Fruit fly (Drosophila melanogaster): ENCODE data around the gene CG10375.

The CG10375 gene

dm6 chr3R:23729632-23730471 is 37.7 kb upstream of the CG10375 start (continued):
- TF ChIP-seq ken (GFP tag; IDR thresholded peaks at IDR 0.05) (0 out of 3 replicates have a peak, but pooled peaks have one; percentile 40), klu (GFP tag; IDR thresholded peaks at IDR 0.05) (peak; percentile 30; the same call in 1 of the 2 replicates), Blimp-1 (GFP tag; optimal IDR thresholded peaks at IDR 0.05) (no peak), CG2129 (GFP tag; IDR thresholded peaks at IDR 0.05; ENCODE audit: partially characterized antibody) (no peak), CG14050 (GFP tag; IDR thresholded peaks at IDR 0.05) (no peak), Atf6 (GFP tag; IDR thresholded peaks at IDR 0.05) (peak; percentile 40; the same call in 1 of the 2 replicates), abd-A (tag; optimal IDR thresholded peaks at IDR 0.05) (peak; percentile 24), CG12744 (GFP tag; optimal IDR thresholded peaks at IDR 0.05) (peak; percentile 7), NC2β (GFP tag; optimal IDR thresholded peaks at IDR 0.05) (no peak), vvl (GFP tag; IDR thresholded peaks at IDR 0.05) (peak; percentile 34; the same call in 1 of the 2 replicates), CG2678 (tag; optimal IDR thresholded peaks at IDR 0.05) (peak; percentile 33), ci (GFP tag; IDR thresholded peaks at IDR 0.05) (peak; percentile 63; the same call in 2 of the 3 replicates), CG8944 (GFP tag; optimal IDR thresholded peaks at IDR 0.05) (no peak), sr (GFP tag; IDR thresholded peaks at IDR 0.05) (0 out of 3 replicates have a peak, but pooled peaks have one; percentile 36), CG6175 (GFP tag; IDR thresholded peaks at IDR 0.05) (no peak), Gsc (GFP tag; IDR thresholded peaks at IDR 0.05) (no peak), exex (tag; optimal IDR thresholded peaks at IDR 0.05) (peak; percentile 45), Tbp (GFP tag; optimal IDR thresholded peaks at IDR 0.05) (peak; percentile 99), caup (GFP tag; optimal IDR thresholded peaks at IDR 0.05; ENCODE audit: severe bottlenecking) (no peak), CG7928 (GFP tag; optimal IDR thresholded peaks at IDR 0.05) (no peak), ERR (GFP tag; optimal IDR thresholded peaks at IDR 0.05) (no peak), CG11504 (tag; optimal IDR thresholded peaks at IDR 0.05) (peak; percentile 6), CG12391 (tag; optimal IDR thresholded peaks at IDR 0.05) (no peak), sob (GFP tag; IDR thresholded peaks at IDR 0.05) (peak; percentile 60), pan (optimal IDR thresholded peaks at IDR 0.05) (no peak), pan (GFP tag; optimal IDR thresholded peaks at IDR 0.05 in 1 of 2, IDR thresholded peaks at IDR 0.05 in 1 of 2) (peak in 1 of 2 experiments; percentile 32), zfh2 (GFP tag; optimal IDR thresholded peaks at IDR 0.05) (no peak), pho (GFP tag; optimal IDR thresholded peaks at IDR 0.05) (peak; percentile 17), CG17328 (GFP tag; IDR thresholded peaks at IDR 0.05) (0 out of 2 replicates have a peak, but pooled peaks have one; percentile 28), so (GFP tag; IDR thresholded peaks at IDR 0.05) (peak; percentile 25; the same call in 1 of the 3 replicates), Scr (GFP tag; IDR thresholded peaks at IDR 0.05; ENCODE audit: partially characterized antibody) (peak; percentile 61), crol (GFP tag; IDR thresholded peaks at IDR 0.05) (peak; percentile 36; the same call in 1 of the 2 replicates), CG32532 (GFP tag; IDR thresholded peaks at IDR 0.05) (peak; percentile 33; the same call in 1 of the 2 replicates), CG5180 (GFP tag; optimal IDR thresholded peaks at IDR 0.05) (peak; percentile 42), bbx (GFP tag; IDR thresholded peaks at IDR 0.05; ENCODE audit: partially characterized antibody) (peak; percentile 78), HmgD (GFP tag; optimal IDR thresholded peaks at IDR 0.05) (no peak), CG4360 (GFP tag; IDR thresholded peaks at IDR 0.05) (0 out of 2 replicates have a peak, but pooled peaks have one; percentile 25), CoRest (tag; optimal IDR thresholded peaks at IDR 0.05) (peak; percentile 59), CG11695 (GFP tag; IDR thresholded peaks at IDR 0.05) (peak; percentile 18; the same call in 1 of the 3 replicates), unc-4 (GFP tag; IDR thresholded peaks at IDR 0.05; ENCODE audit: partially characterized antibody) (0 out of 2 replicates have a peak, but pooled peaks have one; percentile 41), Fer1 (GFP tag; optimal IDR thresholded peaks at IDR 0.05) (peak; percentile 26), nerfin-2 (GFP tag; IDR thresholded peaks at IDR 0.05; ENCODE audit: partially characterized antibody) (peak; percentile 66), peb (GFP tag; IDR thresholded peaks at IDR 0.05) (no peak), sug (tag; optimal IDR thresholded peaks at IDR 0.05) (peak; percentile 88), CG13287 (GFP tag; IDR thresholded peaks at IDR 0.05; ENCODE audit: partially characterized antibody) (peak; percentile 50), D19A (tag; optimal IDR thresholded peaks at IDR 0.05) (peak; percentile 19), ssp (GFP tag; IDR thresholded peaks at IDR 0.05) (no peak), ato (GFP tag; IDR thresholded peaks at IDR 0.05; ENCODE audit: partially characterized antibody) (peak; percentile 57; the same call in 1 of the 2 replicates)

All from whole organism, embryonic.